Worm (Caenorhabditis elegans): Measurements from ENCODE around the gene lev-9.

- TF ChIP-seq ama-1 (optimal IDR thresholded peaks at IDR 0.05): no peak
- TF ChIP-seq nhr-237 (tag; optimal IDR thresholded peaks at IDR 0.05): no peak
- no peak for TF ChIP-seq ceh-82 (tag; optimal IDR thresholded peaks at IDR 0.05)
These were observed 44.5 kb downstream of the lev-9 start for ce11 chrX:6247013-6247412.
